Fruit fly (Drosophila melanogaster) whole organism, adult: ENCODE measurements around the gene Dlip2.

Experiments used
- CG11617 ChIP-seq: fragments of 200-800 bp; sonication (Bioruptor generic); optimal IDR thresholded peaks from 2 replicates; lab custom pipeline; 2017; ENCODE audit warnings: mild to moderate bottlenecking, missing biosample characterization, missing genetic modification reagents, missing genetic modification characterization
- CG12768 ChIP-seq: fragments of 200-800 bp; sonication (Bioruptor generic); optimal IDR thresholded peaks from 2 replicates; lab custom pipeline; 2017; ENCODE audit warnings: missing biosample characterization, missing genetic modification characterization, mild to moderate bottlenecking, moderate library complexity, missing genetic modification reagents
- CG14711 ChIP-seq: fragments of 200-800 bp; sonication (Bioruptor generic); optimal IDR thresholded peaks from 2 replicates; lab custom pipeline; 2018; ENCODE audit warnings: missing biosample characterization, mild to moderate bottlenecking, missing genetic modification characterization, moderate library complexity
- CG1620 ChIP-seq: fragments of 200-800 bp; sonication (Bioruptor generic); optimal IDR thresholded peaks from 2 replicates; lab custom pipeline; 2016; ENCODE audit warnings: missing biosample characterization, missing genetic modification characterization
- CG33017 ChIP-seq: fragments of 200-800 bp; sonication (Bioruptor generic); optimal IDR thresholded peaks from 2 replicates; lab custom pipeline; 2018; ENCODE audit warnings: missing biosample characterization, mild to moderate bottlenecking, missing genetic modification characterization, moderate library complexity
- CG5204 ChIP-seq: fragments of 200-800 bp; sonication (Bioruptor generic); optimal IDR thresholded peaks from 2 replicates; lab custom pipeline; 2016; ENCODE audit warnings: missing biosample characterization, missing genetic modification characterization
- CG7045 ChIP-seq: fragments of 200-800 bp; sonication (Bioruptor generic); optimal IDR thresholded peaks from 2 replicates; lab custom pipeline; 2017; ENCODE audit warnings: missing biosample characterization, mild to moderate bottlenecking, missing genetic modification characterization
- CG7101 ChIP-seq: fragments of 200-800 bp; sonication (Bioruptor generic); optimal IDR thresholded peaks from 2 replicates; lab custom pipeline; 2018; ENCODE audit warnings: missing biosample characterization, mild to moderate bottlenecking, missing genetic modification characterization, moderate library complexity
- Clk ChIP-seq: fragments of 200-800 bp; sonication (Bioruptor generic); optimal IDR thresholded peaks from 2 replicates; lab custom pipeline; 2017; ENCODE audit warnings: missing biosample characterization, missing genetic modification characterization
- Crg-1 ChIP-seq: fragments of 200-800 bp; sonication (Bioruptor generic); optimal IDR thresholded peaks from 2 replicates; lab custom pipeline; 2016; ENCODE audit warnings: missing biosample characterization, missing genetic modification characterization
- Hr96 ChIP-seq: fragments of 200-800 bp; sonication (Bioruptor generic); optimal IDR thresholded peaks from 2 replicates; lab custom pipeline; 2016; ENCODE audit warnings: missing biosample characterization, missing genetic modification characterization
- Mnt ChIP-seq: fragments of 200-800 bp; sonication (Bioruptor generic); optimal IDR thresholded peaks from 2 replicates; lab custom pipeline; 2016; ENCODE audit warnings: missing biosample characterization, mild to moderate bottlenecking, missing genetic modification characterization
- bab1 ChIP-seq: fragments of 200-800 bp; sonication (Bioruptor generic); optimal IDR thresholded peaks from 3 replicates; lab custom pipeline; 2019; ENCODE audit warnings: missing biosample characterization, mild to moderate bottlenecking, missing genetic modification characterization, moderate library complexity
- cic ChIP-seq: fragments of 200-800 bp; sonication (Bioruptor generic); optimal IDR thresholded peaks from 2 replicates; lab custom pipeline; 2017; ENCODE audit warnings: missing biosample characterization, mild to moderate bottlenecking, missing genetic modification characterization, moderate library complexity
- cnc ChIP-seq, 2 experiments: fragments of >200 bp; optimal IDR thresholded peaks; 2 replicates each; lab custom pipeline; 2017
- kay ChIP-seq: fragments of 200-800 bp; sonication (Bioruptor generic); peaks from one replicate; lab custom pipeline; 2016; ENCODE audit warnings: missing biosample characterization, missing genetic modification characterization, borderline replicate concordance
- pad ChIP-seq: fragments of 200-800 bp; sonication (Bioruptor generic); optimal IDR thresholded peaks from 3 replicates; lab custom pipeline; 2017; ENCODE audit warnings: missing biosample characterization, missing genetic modification characterization, mild to moderate bottlenecking, moderate library complexity, missing genetic modification reagents
- tj ChIP-seq: fragments of 200-800 bp; sonication (Bioruptor generic); optimal IDR thresholded peaks from 3 replicates; lab custom pipeline; 2017; ENCODE audit warnings: missing biosample characterization, mild to moderate bottlenecking, missing genetic modification characterization, moderate library complexity
- toe ChIP-seq: fragments of 200-800 bp; sonication (Bioruptor generic); optimal IDR thresholded peaks from 2 replicates; lab custom pipeline; 2016; ENCODE audit warnings: missing biosample characterization, missing genetic modification characterization

The Dlip2 gene

DNA sequence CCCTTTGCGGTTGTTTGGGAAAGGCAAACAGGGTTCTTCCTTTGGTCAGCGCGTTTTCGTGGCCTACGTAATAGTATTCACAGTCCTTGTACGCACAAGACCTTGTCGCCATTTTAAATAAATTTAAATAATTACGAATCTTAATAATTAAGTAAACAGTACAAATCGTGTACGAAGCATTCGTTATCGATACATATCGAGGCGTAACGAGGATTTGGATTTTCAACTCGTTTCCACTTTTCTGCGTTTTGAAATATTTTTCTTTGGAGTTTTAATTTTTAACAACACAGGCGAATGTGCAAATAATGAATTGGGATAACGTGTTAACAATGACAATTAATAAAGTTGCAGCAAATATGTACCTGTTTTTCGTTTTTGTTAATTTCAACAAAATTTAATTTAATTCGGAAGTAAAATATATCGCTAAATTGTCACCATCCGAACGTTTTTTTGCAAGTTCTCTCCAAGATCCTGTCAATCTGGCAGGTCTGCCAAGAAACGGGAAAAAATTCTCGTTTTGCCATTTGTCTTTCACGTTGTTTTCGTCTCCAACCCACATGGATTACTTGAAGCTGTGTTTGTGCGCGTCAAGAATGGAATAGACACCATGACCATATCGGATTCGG is at the start of gene Dlip2, which contains the start of gene rpk:
Gene Dlip2, minus strand, starts transcription at position 199 of the 626 bp plus-strand sequence.
Gene rpk, plus strand, starts transcription at position 525 of the 626 bp plus-strand sequence.
- TF ChIP-seq cic (GFP tag; lab: Kevin White, UChicago) (no peak), CG12768 (no peak), cnc (optimal IDR thresholded peaks at IDR 0.05; lab: Kevin White, UChicago) (no peak), Clk (GFP tag; lab: Kevin White, UChicago) (no peak), Crg-1 (GFP tag; lab: Kevin White, UChicago) (no peak), CG5204 (GFP tag; lab: Kevin White, UChicago) (no peak), Mnt (no peak), kay (GFP tag; lab: Kevin White, UChicago) (no peak), CG33017 (tag; lab: Kevin White, UChicago) (no peak), bab1 (GFP tag; lab: Kevin White, UChicago) (no peak), pad (GFP tag; lab: Kevin White, UChicago) (no peak), CG14711 (no peak), CG1620 (GFP tag; lab: Kevin White, UChicago) (no peak), Hr96 (GFP tag; lab: Kevin White, UChicago) (no peak), toe (GFP tag; lab: Kevin White, UChicago) (no peak)

DNA sequence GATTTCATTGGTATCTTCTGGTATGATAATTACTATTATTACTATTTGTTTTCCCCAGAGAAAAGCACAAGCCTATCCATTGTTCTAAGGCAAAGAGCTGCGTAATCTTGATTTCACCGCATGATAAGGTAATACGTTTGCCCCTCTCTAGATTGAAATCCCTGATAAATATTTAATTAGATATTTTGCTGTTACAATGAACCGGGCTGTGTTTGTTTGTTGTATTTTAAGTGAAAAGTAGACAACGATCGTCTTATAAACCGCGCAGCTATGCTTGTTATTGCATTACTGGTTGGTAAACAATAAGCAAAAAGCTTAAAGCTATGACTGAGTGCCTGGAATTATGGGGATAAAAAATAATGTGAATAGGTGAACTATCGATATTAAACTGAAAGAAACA is 49.4 kb upstream of the Dlip2 start:
- TF ChIP-seq CG12768 (no peak), CG7045 (GFP tag; lab: Kevin White, UChicago) (peak; percentile 54), cic (GFP tag; lab: Kevin White, UChicago) (peak; percentile 66), Hr96 (GFP tag; lab: Kevin White, UChicago) (no peak), CG5204 (GFP tag; lab: Kevin White, UChicago) (peak; percentile 11), CG7101 (peak; percentile 9), CG33017 (tag; lab: Kevin White, UChicago) (no peak), tj (no peak), Clk (GFP tag; lab: Kevin White, UChicago) (no peak), kay (GFP tag; lab: Kevin White, UChicago) (peak; percentile 95), cnc (optimal IDR thresholded peaks at IDR 0.05; lab: Kevin White, UChicago) (no peak), pad (GFP tag; lab: Kevin White, UChicago) (no peak)

DNA sequence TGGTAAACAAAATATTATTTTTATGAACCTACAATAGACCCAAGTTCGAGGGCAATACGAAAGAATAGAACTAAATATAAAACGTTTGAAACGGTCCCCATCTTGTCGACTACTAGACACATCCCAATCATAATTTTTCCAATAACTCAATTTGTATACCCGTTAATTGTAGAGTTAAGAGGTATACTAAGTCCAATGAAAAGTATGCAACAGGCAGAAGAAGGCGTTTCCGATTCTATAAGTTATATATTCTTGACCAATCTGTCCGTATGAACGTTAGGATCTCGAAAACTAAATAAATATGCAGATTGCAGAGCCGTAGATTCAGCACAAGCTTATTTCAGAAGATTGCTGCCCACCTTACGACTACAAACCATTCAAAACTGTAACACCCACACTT is 45.1 kb upstream of the Dlip2 start, which contains the start of gene CG33927:
Gene CG33927, minus strand, starts transcription at position 101 of the 400 bp plus-strand sequence.
- TF ChIP-seq CG7101 (no peak), pad (GFP tag; lab: Kevin White, UChicago) (no peak), Hr96 (GFP tag; lab: Kevin White, UChicago) (no peak), Mnt (no peak), CG5204 (GFP tag; lab: Kevin White, UChicago) (no peak), cnc (optimal IDR thresholded peaks at IDR 0.05; lab: Kevin White, UChicago) (no peak), bab1 (GFP tag; lab: Kevin White, UChicago) (no peak), CG14711 (no peak), CG11617 (GFP tag; lab: Kevin White, UChicago) (no peak)

DNA sequence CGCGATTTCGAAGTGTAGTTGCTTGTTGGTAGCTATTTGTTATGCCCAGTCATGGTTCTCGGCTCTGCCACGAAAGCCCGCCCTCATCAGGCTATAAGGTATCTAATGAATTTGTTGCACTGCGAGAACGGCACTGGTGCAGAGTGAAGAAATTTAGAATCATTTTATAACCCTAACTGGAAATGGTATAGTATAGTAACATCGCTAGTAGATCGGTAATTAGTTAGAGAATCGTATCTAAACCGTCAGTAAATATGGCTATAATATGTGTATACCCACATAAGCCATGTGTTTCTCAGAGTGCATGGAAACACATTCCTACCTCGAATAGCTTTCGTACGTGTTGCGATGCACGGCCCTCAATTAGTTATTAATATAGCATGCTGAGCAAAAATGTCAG is 41.8 kb upstream of the Dlip2 start:
- TF ChIP-seq Mnt (no peak), kay (GFP tag; lab: Kevin White, UChicago) (no peak), cnc (optimal IDR thresholded peaks at IDR 0.05; lab: Kevin White, UChicago) (no peak)

DNA sequence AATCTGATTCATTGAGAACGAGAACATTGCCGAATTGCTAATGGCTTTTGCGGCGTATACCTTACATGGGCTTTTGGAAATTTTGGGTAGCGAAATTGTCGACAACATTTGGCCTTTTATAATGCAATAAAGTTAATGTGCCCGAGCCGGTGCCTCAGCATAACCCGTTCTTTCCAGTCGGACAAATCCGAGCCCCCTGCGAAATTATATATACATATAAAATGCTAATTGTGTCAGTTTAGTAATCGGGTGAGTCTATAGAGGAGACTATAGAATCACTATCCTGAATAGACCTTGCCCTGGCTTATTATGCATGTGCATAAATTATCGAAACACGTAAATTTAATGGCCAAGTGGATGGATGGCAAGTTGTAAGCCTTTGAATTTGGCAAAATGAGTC is 32.9 kb upstream of the Dlip2 start:
- TF ChIP-seq Clk (GFP tag; lab: Kevin White, UChicago) (no peak), tj (no peak), cic (GFP tag; lab: Kevin White, UChicago) (no peak), CG7045 (GFP tag; lab: Kevin White, UChicago) (no peak), CG7101 (no peak), pad (GFP tag; lab: Kevin White, UChicago) (no peak), Crg-1 (GFP tag; lab: Kevin White, UChicago) (no peak), CG11617 (GFP tag; lab: Kevin White, UChicago) (no peak)

DNA sequence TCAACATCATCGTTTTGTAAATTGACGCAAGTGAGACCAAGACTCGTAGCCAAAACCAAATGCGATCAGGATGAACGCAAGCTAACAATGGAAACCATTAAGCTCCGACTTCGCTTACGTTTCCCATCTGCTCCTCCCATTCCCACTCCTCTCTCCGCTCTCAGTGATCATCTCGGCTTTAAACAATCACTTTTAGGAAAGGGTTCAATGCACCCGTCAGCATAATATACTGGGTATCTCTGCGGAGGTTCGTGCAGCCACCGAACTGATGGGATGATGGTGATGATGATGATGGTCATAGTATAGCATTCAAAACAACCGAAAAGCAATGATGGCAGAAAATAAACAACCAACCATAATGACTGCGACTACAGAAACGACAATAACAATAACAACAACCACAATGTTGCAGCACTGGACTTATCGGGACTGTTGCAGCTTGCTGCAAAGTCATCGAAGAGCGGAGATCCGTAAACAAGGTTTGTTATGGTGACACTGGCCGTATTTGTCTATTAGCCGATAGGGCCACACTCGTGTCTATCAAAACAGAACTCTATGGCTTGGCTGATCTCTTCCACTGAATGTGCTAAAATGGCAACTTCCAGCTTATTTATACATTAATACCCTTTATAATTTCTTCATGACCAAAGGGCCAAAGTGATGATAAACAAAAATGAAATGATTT is 31.7 kb upstream of the Dlip2 start:
- peak; percentile 3 for TF ChIP-seq kay (GFP tag; lab: Kevin White, UChicago)
- no peak for TF ChIP-seq CG33017 (tag; lab: Kevin White, UChicago)

DNA sequence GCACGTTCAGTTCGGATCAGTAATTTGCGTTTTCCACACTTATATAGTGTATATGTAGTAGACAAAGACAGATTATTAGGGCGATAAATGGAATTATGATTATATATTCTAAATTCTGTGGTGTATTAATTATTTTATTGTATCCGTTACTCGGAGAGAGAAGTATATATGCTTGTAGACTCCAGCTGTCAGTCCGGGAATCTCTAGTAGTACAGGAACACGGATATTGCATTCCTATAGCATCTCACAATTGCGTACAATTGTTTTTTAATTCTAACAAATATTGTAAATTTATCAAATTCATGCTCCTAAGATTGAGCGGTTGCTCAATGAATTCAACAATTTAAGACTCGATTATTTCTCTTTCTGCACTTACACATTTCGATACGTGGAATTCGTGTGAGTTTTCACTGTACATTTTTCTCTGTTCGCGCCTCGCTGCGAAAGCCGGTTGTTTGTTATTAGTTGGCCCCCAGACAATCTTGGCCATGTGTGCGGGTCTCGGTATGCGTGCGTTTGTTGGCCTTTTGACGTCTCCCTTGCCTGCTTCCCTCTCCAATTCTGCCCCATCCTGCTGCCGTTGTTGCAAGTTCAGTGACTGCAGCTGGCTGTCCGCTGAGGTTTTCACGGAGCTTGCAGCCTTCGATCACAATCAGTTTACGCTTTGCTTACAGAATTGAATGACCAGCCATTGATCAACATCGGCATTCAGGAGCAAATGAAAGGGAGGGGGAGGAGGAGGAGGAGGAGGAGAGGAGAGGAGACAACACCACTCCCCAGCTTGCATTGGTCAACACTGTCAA is 22.1 kb upstream of the Dlip2 start:
- TF ChIP-seq CG11617 (GFP tag; lab: Kevin White, UChicago) (no peak), Hr96 (GFP tag; lab: Kevin White, UChicago) (no peak), kay (GFP tag; lab: Kevin White, UChicago) (no peak), tj (no peak), CG7101 (no peak), Clk (GFP tag; lab: Kevin White, UChicago) (no peak), cic (GFP tag; lab: Kevin White, UChicago) (no peak), CG5204 (GFP tag; lab: Kevin White, UChicago) (no peak), CG33017 (tag; lab: Kevin White, UChicago) (no peak)
